Fruit fly (Drosophila melanogaster): ENCODE results near the gene Top2.
A peak's percentile ranks its signal among the peaks of the same experiment; 100 is the strongest.

Top2 gene

dm6 chr2L:19444734-19445140 lies 8.6 kb downstream of the Top2 start, which contains the start of gene Hs2st (continued):
- TF ChIP-seq BtbVII (GFP tag; optimal IDR thresholded peaks at IDR 0.05): peak; percentile 79
- TF ChIP-seq ham (GFP tag; IDR thresholded peaks at IDR 0.05): peak; percentile 81
- peak; percentile 62 for TF ChIP-seq CG13287 (GFP tag; IDR thresholded peaks at IDR 0.05; ENCODE audit: partially characterized antibody)
- TF ChIP-seq Hmr (GFP tag; optimal IDR thresholded peaks at IDR 0.05): peak; percentile 95
- peak; percentile 87 for TF ChIP-seq CG3995 (GFP tag; optimal IDR thresholded peaks at IDR 0.05)
- peak; percentile 99 for TF ChIP-seq CG10267 (tag; optimal IDR thresholded peaks at IDR 0.05)
- TF ChIP-seq chinmo (GFP tag; IDR thresholded peaks at IDR 0.05; ENCODE audit: partially characterized antibody): peak; percentile 79; the same call in 3 of the 4 replicates
- no peak for TF ChIP-seq cad (GFP tag; optimal IDR thresholded peaks at IDR 0.05)
- TF ChIP-seq CG34376 (GFP tag; optimal IDR thresholded peaks at IDR 0.05): peak; percentile 86
- peak; percentile 96 for TF ChIP-seq ranshi (GFP tag; IDR thresholded peaks at IDR 0.05)
- peak; percentile 66 for TF ChIP-seq CG31365 (tag; optimal IDR thresholded peaks at IDR 0.05)
- TF ChIP-seq NfI (GFP tag; optimal IDR thresholded peaks at IDR 0.05): peak; percentile 93
- TF ChIP-seq Xrp1 (GFP tag; IDR thresholded peaks at IDR 0.05): peak; percentile 94
- TF ChIP-seq gce (GFP tag; IDR thresholded peaks at IDR 0.05): peak; percentile 57; the same call in 1 of the 3 replicates
- peak; percentile 85 for TF ChIP-seq lbe (GFP tag; optimal IDR thresholded peaks at IDR 0.05)
- TF ChIP-seq seq (GFP tag; IDR thresholded peaks at IDR 0.05): peak; percentile 86
- TF ChIP-seq kah (GFP tag; optimal IDR thresholded peaks at IDR 0.05): peak; percentile 53
- peak; percentile 95 for TF ChIP-seq Dad (GFP tag; optimal IDR thresholded peaks at IDR 0.05)
- TF ChIP-seq fd102C (GFP tag; optimal IDR thresholded peaks at IDR 0.05): peak; percentile 27
- peak; percentile 93 for TF ChIP-seq CG17829 (tag; optimal IDR thresholded peaks at IDR 0.05)
- peak; percentile 96 for TF ChIP-seq lmd (GFP tag; IDR thresholded peaks at IDR 0.05)
- peak; percentile 15 for TF ChIP-seq CG14965 (GFP tag; optimal IDR thresholded peaks at IDR 0.05; ENCODE audit: borderline replicate concordance)
- peak; percentile 94 for TF ChIP-seq dysf (GFP tag; IDR thresholded peaks at IDR 0.05)
- no peak for TF ChIP-seq Sox100B (GFP tag; optimal IDR thresholded peaks at IDR 0.05)
- peak; percentile 96 for TF ChIP-seq Antp (GFP tag; optimal IDR thresholded peaks at IDR 0.05)
- peak; percentile 98 for TF ChIP-seq MBD-R2 (GFP tag; IDR thresholded peaks at IDR 0.05)
- TF ChIP-seq CG4328 (GFP tag; optimal IDR thresholded peaks at IDR 0.05): peak; percentile 89
- peak; percentile 93 for TF ChIP-seq CG4424 (GFP tag; optimal IDR thresholded peaks at IDR 0.05)
- TF ChIP-seq CG10565 (GFP tag; optimal IDR thresholded peaks at IDR 0.05): peak; percentile 72
- TF ChIP-seq Usf (GFP tag; optimal IDR thresholded peaks at IDR 0.05): peak; percentile 90
- TF ChIP-seq CG1832 (GFP tag; optimal IDR thresholded peaks at IDR 0.05): no peak
- TF ChIP-seq CG9215 (GFP tag; IDR thresholded peaks at IDR 0.05): peak; percentile 96
- TF ChIP-seq lov (optimal IDR thresholded peaks at IDR 0.05): no peak
- peak; percentile 77 for TF ChIP-seq lov (GFP tag; IDR thresholded peaks at IDR 0.05)
- peak; percentile 93 for TF ChIP-seq CG10366 (GFP tag; IDR thresholded peaks at IDR 0.05)
- TF ChIP-seq Drgx (GFP tag; IDR thresholded peaks at IDR 0.05): peak; percentile 86
- peak; percentile 94 for TF ChIP-seq esg (GFP tag; conservative IDR thresholded peaks at IDR 0.05)
- TF ChIP-seq PHDP (tag; optimal IDR thresholded peaks at IDR 0.05): peak; percentile 86
- peak; percentile 83 for TF ChIP-seq trem (tag; optimal IDR thresholded peaks at IDR 0.05)
- peak; percentile 91 for TF ChIP-seq CG11456 (GFP tag; IDR thresholded peaks at IDR 0.05)
- peak; percentile 91 for TF ChIP-seq CG8765 (GFP tag; IDR thresholded peaks at IDR 0.05)
- peak; percentile 98 for TF ChIP-seq nerfin-1 (tag; optimal IDR thresholded peaks at IDR 0.05)
- peak; percentile 53; the same call in 1 of the 2 replicates for TF ChIP-seq dati (GFP tag; IDR thresholded peaks at IDR 0.05)
- TF ChIP-seq Tbp (GFP tag; optimal IDR thresholded peaks at IDR 0.05): peak; percentile 65
- peak; percentile 79; the same call in 1 of the 3 replicates for TF ChIP-seq CG2199 (GFP tag; IDR thresholded peaks at IDR 0.05)
- peak; percentile 34 for TF ChIP-seq pfk (GFP tag; optimal IDR thresholded peaks at IDR 0.05)
- peak; percentile 82 for TF ChIP-seq ewg (GFP tag; optimal IDR thresholded peaks at IDR 0.05)
- TF ChIP-seq yki (optimal IDR thresholded peaks at IDR 0.05): no peak
- TF ChIP-seq CG6175 (GFP tag; IDR thresholded peaks at IDR 0.05): peak; percentile 88
- TF ChIP-seq tio (GFP tag; optimal IDR thresholded peaks at IDR 0.05): peak; percentile 87
- no peak for TF ChIP-seq HLHmδ (GFP tag; optimal IDR thresholded peaks at IDR 0.05)
- no peak for TF ChIP-seq hbn (GFP tag; IDR thresholded peaks at IDR 0.05; ENCODE audit: partially characterized antibody)

Measured in whole organism, embryonic.